Fruit fly (Drosophila melanogaster): ENCODE data around the gene Acsf3.

Gene Acsf3

dm6 chrX:7336962-7337844 is 8.4 kb downstream of the Acsf3 start, which contains the start of gene CBP:
CBP (plus strand) TSS chrX:7337352.
- no peak for TF ChIP-seq tj (GFP tag; optimal IDR thresholded peaks at IDR 0.05)
- TF ChIP-seq toe (GFP tag; optimal IDR thresholded peaks at IDR 0.05): no peak
- peak; percentile 48 for TF ChIP-seq Hr96 (GFP tag; optimal IDR thresholded peaks at IDR 0.05)
- TF ChIP-seq CG11617 (GFP tag; optimal IDR thresholded peaks at IDR 0.05): no peak
- peak; percentile 69 for TF ChIP-seq bab1 (GFP tag; optimal IDR thresholded peaks at IDR 0.05)
- peak; percentile 60 for TF ChIP-seq CG7101 (tag; optimal IDR thresholded peaks at IDR 0.05)
- TF ChIP-seq CG14711 (tag; optimal IDR thresholded peaks at IDR 0.05): peak; percentile 41
- no peak for TF ChIP-seq pad (GFP tag; optimal IDR thresholded peaks at IDR 0.05)
- TF ChIP-seq CG12768 (GFP tag; optimal IDR thresholded peaks at IDR 0.05): no peak
- TF ChIP-seq CG1620 (GFP tag; optimal IDR thresholded peaks at IDR 0.05): peak; percentile 2

dm6 chrX:7337975-7338374 is 9.1 kb downstream of the Acsf3 start:
- TF ChIP-seq pad (GFP tag; optimal IDR thresholded peaks at IDR 0.05) (peak; percentile 92), CG11617 (GFP tag; optimal IDR thresholded peaks at IDR 0.05) (no peak)

- TF ChIP-seq Crg-1 (GFP tag; optimal IDR thresholded peaks at IDR 0.05) (no peak), CG33017 (tag; optimal IDR thresholded peaks at IDR 0.05) (no peak), cic (GFP tag; optimal IDR thresholded peaks at IDR 0.05) (no peak), tj (GFP tag; optimal IDR thresholded peaks at IDR 0.05) (no peak), CG11617 (GFP tag; optimal IDR thresholded peaks at IDR 0.05) (no peak), CG7101 (tag; optimal IDR thresholded peaks at IDR 0.05) (no peak), Mnt (GFP tag; optimal IDR thresholded peaks at IDR 0.05) (no peak), Hr96 (GFP tag; optimal IDR thresholded peaks at IDR 0.05) (no peak)
Observed at dm6 chrX:7338538-7338937, 9.7 kb downstream of the Acsf3 start.

- no peak for TF ChIP-seq CG5204 (GFP tag; optimal IDR thresholded peaks at IDR 0.05)
Observed at dm6 chrX:7339610-7340326, 10.9 kb downstream of the Acsf3 start.

dm6 chrX:7340667-7341066 is 11.8 kb downstream of the Acsf3 start:
- TF ChIP-seq Clk (GFP tag; optimal IDR thresholded peaks at IDR 0.05): no peak
- no peak for TF ChIP-seq CG12768 (GFP tag; optimal IDR thresholded peaks at IDR 0.05)
- no peak for TF ChIP-seq Mnt (GFP tag; optimal IDR thresholded peaks at IDR 0.05)

- no peak for TF ChIP-seq ovo (GFP tag; optimal IDR thresholded peaks at IDR 0.05)
- no peak for TF ChIP-seq Hr96 (GFP tag; optimal IDR thresholded peaks at IDR 0.05)
- no peak for TF ChIP-seq cic (GFP tag; optimal IDR thresholded peaks at IDR 0.05)
- TF ChIP-seq Mnt (GFP tag; optimal IDR thresholded peaks at IDR 0.05): no peak
- no peak for TF ChIP-seq CG7101 (tag; optimal IDR thresholded peaks at IDR 0.05)
- no peak for TF ChIP-seq CG5204 (GFP tag; optimal IDR thresholded peaks at IDR 0.05)
- no peak for TF ChIP-seq Clk (GFP tag; optimal IDR thresholded peaks at IDR 0.05)
- TF ChIP-seq CG7045 (GFP tag; optimal IDR thresholded peaks at IDR 0.05): no peak
- TF ChIP-seq CG1620 (GFP tag; optimal IDR thresholded peaks at IDR 0.05): no peak
- TF ChIP-seq CG33017 (tag; optimal IDR thresholded peaks at IDR 0.05): no peak
- TF ChIP-seq cnc (optimal IDR thresholded peaks at IDR 0.05): no peak
- TF ChIP-seq CG11617 (GFP tag; optimal IDR thresholded peaks at IDR 0.05): no peak
- no peak for TF ChIP-seq Crg-1 (GFP tag; optimal IDR thresholded peaks at IDR 0.05)
- no peak for TF ChIP-seq CG12768 (GFP tag; optimal IDR thresholded peaks at IDR 0.05)
- no peak for TF ChIP-seq bab1 (GFP tag; optimal IDR thresholded peaks at IDR 0.05)
- TF ChIP-seq pad (GFP tag; optimal IDR thresholded peaks at IDR 0.05): no peak
Observed at dm6 chrX:7342998-7343397, 14.2 kb downstream of the Acsf3 start.

- TF ChIP-seq kay (GFP tag; ENCODE audit: borderline replicate concordance) (no peak), CG1620 (GFP tag; optimal IDR thresholded peaks at IDR 0.05) (no peak), Mnt (GFP tag; optimal IDR thresholded peaks at IDR 0.05) (no peak), ovo (GFP tag; optimal IDR thresholded peaks at IDR 0.05) (no peak)
Observed at dm6 chrX:7347406-7347805, 18.6 kb downstream of the Acsf3 start, which contains the start of gene CG15034. CG15034 (minus strand) TSS chrX:7347506.

dm6 chrX:7349963-7350362 is 21.1 kb downstream of the Acsf3 start:
- no peak for TF ChIP-seq Crg-1 (GFP tag; optimal IDR thresholded peaks at IDR 0.05)
- no peak for TF ChIP-seq ovo (GFP tag; optimal IDR thresholded peaks at IDR 0.05)
- TF ChIP-seq CG5204 (GFP tag; optimal IDR thresholded peaks at IDR 0.05): no peak
- TF ChIP-seq CG12768 (GFP tag; optimal IDR thresholded peaks at IDR 0.05): no peak
- TF ChIP-seq CG33017 (tag; optimal IDR thresholded peaks at IDR 0.05): no peak
- TF ChIP-seq pad (GFP tag; optimal IDR thresholded peaks at IDR 0.05): no peak
- TF ChIP-seq CG7045 (GFP tag; optimal IDR thresholded peaks at IDR 0.05): no peak
- TF ChIP-seq CG11617 (GFP tag; optimal IDR thresholded peaks at IDR 0.05): no peak
- TF ChIP-seq CG14711 (tag; optimal IDR thresholded peaks at IDR 0.05): no peak
- no peak for TF ChIP-seq CG7101 (tag; optimal IDR thresholded peaks at IDR 0.05)
- TF ChIP-seq toe (GFP tag; optimal IDR thresholded peaks at IDR 0.05): no peak
- no peak for TF ChIP-seq cnc (optimal IDR thresholded peaks at IDR 0.05)
- TF ChIP-seq cic (GFP tag; optimal IDR thresholded peaks at IDR 0.05): no peak
- TF ChIP-seq bab1 (GFP tag; optimal IDR thresholded peaks at IDR 0.05): no peak
- no peak for TF ChIP-seq Mnt (GFP tag; optimal IDR thresholded peaks at IDR 0.05)
- TF ChIP-seq tj (GFP tag; optimal IDR thresholded peaks at IDR 0.05): no peak
- TF ChIP-seq Clk (GFP tag; optimal IDR thresholded peaks at IDR 0.05): no peak

All from whole organism, adult.